Worm (Caenorhabditis elegans) whole organism, L3 larva: ENCODE results near the gene W03F8.4.
"Not testable (repeated sequence)": the region's sequence is repeated elsewhere in the genome, so short reads cannot be mapped to it uniquely, and the experiment has no call there.

Experiments used
- ceh-16 ChIP-seq: sonication (generic microtip); optimal IDR thresholded peaks from 2 replicates; lab custom pipeline; 2017; ENCODE audit warnings: missing biosample characterization, missing genetic modification characterization
- ceh-82 ChIP-seq: fragments of 150-350 bp; optimal IDR thresholded peaks from 2 replicates; lab custom pipeline; 2014; ENCODE audit warnings: missing biosample characterization, missing genetic modification characterization
- elt-2 ChIP-seq: sonication (generic microtip); optimal IDR thresholded peaks from 2 replicates; lab custom pipeline; 2016; ENCODE audit warnings: missing genetic modification reagents, mild to moderate bottlenecking, missing genetic modification characterization, missing compliant biosample characterization
- mdl-1 ChIP-seq: fragments of 150-350 bp; optimal IDR thresholded peaks from 2 replicates; lab custom pipeline; 2014; ENCODE audit warnings: missing biosample characterization, missing genetic modification characterization
- nhr-11 ChIP-seq: fragments of 150-350 bp; optimal IDR thresholded peaks from 2 replicates; lab custom pipeline; 2014; ENCODE audit warnings: missing biosample characterization, missing genetic modification characterization
- nhr-43 ChIP-seq: sonication (generic microtip); optimal IDR thresholded peaks from 2 replicates; lab custom pipeline; 2016; ENCODE audit warnings: mild to moderate bottlenecking, missing genetic modification characterization, missing compliant biosample characterization; ENCODE audit not compliant: poor library complexity, severe bottlenecking
- snpc-4 ChIP-seq: fragments of 150-350 bp; optimal IDR thresholded peaks from 2 replicates; lab custom pipeline; 2014; ENCODE audit warnings: missing biosample characterization, missing genetic modification characterization

DNA sequence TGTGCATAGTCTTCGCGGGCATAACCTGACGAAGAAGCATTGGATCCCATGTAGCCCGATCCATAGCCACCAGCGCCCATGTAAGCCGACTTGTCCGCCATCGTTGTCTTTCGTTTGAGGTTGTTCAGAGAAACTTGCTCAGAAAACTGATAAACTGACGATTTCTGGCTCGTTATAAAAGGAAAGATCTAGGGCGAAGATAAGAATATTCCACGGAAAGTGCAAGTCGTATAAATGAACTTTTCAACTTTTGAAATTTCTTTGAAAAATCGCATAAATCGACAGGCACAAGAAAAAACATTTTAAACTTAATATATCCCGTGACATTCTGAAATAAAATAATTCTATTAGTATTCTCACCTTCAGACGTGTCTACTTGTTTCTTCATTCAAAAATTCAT, 21.0 kb upstream of the W03F8.4 start, which contains the start of the genes nspd-3 and C24D10.2:
- TF ChIP-seq elt-2 (tag; lab: Kevin White, UChicago); snpc-4 (tag; lab: Kevin White, UChicago); mdl-1 (tag; lab: Kevin White, UChicago); nhr-43 (tag; lab: Kevin White, UChicago); nhr-11; ceh-16 (tag; lab: Kevin White, UChicago); ceh-82 (tag; lab: Kevin White, UChicago): not testable (repeated sequence)
